ENCODE assay signal across 4 worm cellular contexts in the genomic region with DNA sequence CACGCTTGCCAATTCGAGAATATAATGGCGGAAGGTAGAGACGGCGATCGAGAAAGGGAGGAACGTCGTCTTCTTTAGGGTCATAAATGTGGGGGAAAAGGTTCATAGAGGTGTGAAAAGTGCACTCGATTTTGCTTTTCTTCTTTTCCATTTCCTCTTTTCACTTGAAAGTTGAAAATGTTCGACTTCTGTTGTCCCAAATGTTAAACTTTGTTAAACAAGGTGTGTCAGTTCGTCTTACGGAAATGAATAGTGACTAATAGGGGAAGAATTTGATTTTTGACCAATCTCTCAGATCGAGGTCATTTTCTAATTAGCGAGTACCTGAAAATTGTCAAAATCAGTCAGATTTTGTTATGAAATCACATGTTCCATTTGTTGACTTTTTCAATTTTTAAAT.
TF ChIP-seq lines count a peak whose summit lies in the region.

No protein-coding gene starts in this region.

TF ChIP-seq in whole organism, L1 larva, 84 proteins besides CTCF, POLR2A, EP300 and RAD21:
- no peak for TF ChIP-seq hpl-2 (GFP tag; optimal IDR thresholded peaks at IDR 0.05; lab: Kevin White, UChicago)
- no peak for TF ChIP-seq mep-1 (tag; optimal IDR thresholded peaks at IDR 0.05; lab: Kevin White, UChicago)
- TF ChIP-seq blmp-1 (tag; optimal IDR thresholded peaks at IDR 0.05; lab: Kevin White, UChicago): peak; percentile 6

TF ChIP-seq in whole organism, L2 larva, 48 proteins besides CTCF, POLR2A, EP300 and RAD21:
- no peak for TF ChIP-seq sem-4 (tag; optimal IDR thresholded peaks at IDR 0.05; lab: Kevin White, UChicago)
- TF ChIP-seq blmp-1 (tag; optimal IDR thresholded peaks at IDR 0.05; lab: Kevin White, UChicago; ENCODE audit: insufficient read depth): peak; percentile 63

TF ChIP-seq in whole organism, L4 larva, 104 proteins besides CTCF, POLR2A, EP300 and RAD21:
- no peak for TF ChIP-seq lin-1 (GFP tag; IDR thresholded peaks at IDR 0.05; lab: Robert Waterston, UW)
- no peak for TF ChIP-seq nhr-6 (tag; optimal IDR thresholded peaks at IDR 0.05; lab: Kevin White, UChicago)
- no peak for TF ChIP-seq lin-39 (tag; optimal IDR thresholded peaks at IDR 0.05; lab: Kevin White, UChicago)
- no peak for TF ChIP-seq madf-9 (GFP tag; conservative IDR thresholded peaks at IDR 0.05; lab: Robert Waterston, UW)
- no peak for TF ChIP-seq ctbp-1 (GFP tag; IDR thresholded peaks at IDR 0.05; lab: Robert Waterston, UW)
- TF ChIP-seq hif-1 (tag; optimal IDR thresholded peaks at IDR 0.05; lab: Kevin White, UChicago): no peak
- no peak for TF ChIP-seq nhr-28 (tag; optimal IDR thresholded peaks at IDR 0.05; lab: Kevin White, UChicago)
- TF ChIP-seq ama-1 (optimal IDR thresholded peaks at IDR 0.05; lab: Kevin White, UChicago): no peak
- TF ChIP-seq spr-1 (tag; optimal IDR thresholded peaks at IDR 0.05; lab: Kevin White, UChicago): no peak
- TF ChIP-seq mdl-1 (tag; optimal IDR thresholded peaks at IDR 0.05; lab: Kevin White, UChicago): no peak
- no peak for TF ChIP-seq nhr-77 (tag; optimal IDR thresholded peaks at IDR 0.05; lab: Kevin White, UChicago)
- no peak for TF ChIP-seq zag-1 (tag; optimal IDR thresholded peaks at IDR 0.05; lab: Kevin White, UChicago)
- TF ChIP-seq unc-62 (GFP tag; optimal IDR thresholded peaks at IDR 0.05 in 1 of 2; lab: Kevin White, UChicago): peak in 1 of 2 experiments; percentile 18
- TF ChIP-seq unc-62 (tag; optimal IDR thresholded peaks at IDR 0.05; lab: Kevin White, UChicago): no peak
- no peak for TF ChIP-seq set-16 (GFP tag; IDR thresholded peaks at IDR 0.05; lab: Robert Waterston, UW)
- TF ChIP-seq mxl-3 (GFP tag; optimal IDR thresholded peaks at IDR 0.05; lab: Kevin White, UChicago): peak; percentile 10
- peak; percentile 52 for TF ChIP-seq aha-1 (tag; lab: Kevin White, UChicago)
- TF ChIP-seq nhr-48 (tag; optimal IDR thresholded peaks at IDR 0.05; lab: Kevin White, UChicago): no peak
TF ChIP-seq in whole organism, L4 larva: peak in this region for 3.

TF ChIP-seq in whole organism, late embryonic, 69 proteins besides CTCF, POLR2A, EP300 and RAD21:
- no peak for TF ChIP-seq hlh-15 (tag; optimal IDR thresholded peaks at IDR 0.05; lab: Kevin White, UChicago)
- TF ChIP-seq ceh-31 (tag; optimal IDR thresholded peaks at IDR 0.05; lab: Kevin White, UChicago): peak; percentile 34
